Fruit fly (Drosophila melanogaster) whole organism, adult: Measurements from ENCODE around the gene CG8671.

ENCODE experiments used
- CG11617 ChIP-seq: fragments of 200-800 bp; sonication (Bioruptor generic); optimal IDR thresholded peaks from 2 replicates; lab custom pipeline; 2017; ENCODE audit warnings: mild to moderate bottlenecking, missing biosample characterization, missing genetic modification reagents, missing genetic modification characterization
- CG14711 ChIP-seq: fragments of 200-800 bp; sonication (Bioruptor generic); optimal IDR thresholded peaks from 2 replicates; lab custom pipeline; 2018; ENCODE audit warnings: missing biosample characterization, mild to moderate bottlenecking, missing genetic modification characterization, moderate library complexity
- CG1620 ChIP-seq: fragments of 200-800 bp; sonication (Bioruptor generic); optimal IDR thresholded peaks from 2 replicates; lab custom pipeline; 2016; ENCODE audit warnings: missing biosample characterization, missing genetic modification characterization
- CG33017 ChIP-seq: fragments of 200-800 bp; sonication (Bioruptor generic); optimal IDR thresholded peaks from 2 replicates; lab custom pipeline; 2018; ENCODE audit warnings: missing biosample characterization, mild to moderate bottlenecking, missing genetic modification characterization, moderate library complexity
- CG5204 ChIP-seq: fragments of 200-800 bp; sonication (Bioruptor generic); optimal IDR thresholded peaks from 2 replicates; lab custom pipeline; 2016; ENCODE audit warnings: missing biosample characterization, missing genetic modification characterization
- Crg-1 ChIP-seq: fragments of 200-800 bp; sonication (Bioruptor generic); optimal IDR thresholded peaks from 2 replicates; lab custom pipeline; 2016; ENCODE audit warnings: missing biosample characterization, missing genetic modification characterization
- Mnt ChIP-seq: fragments of 200-800 bp; sonication (Bioruptor generic); optimal IDR thresholded peaks from 2 replicates; lab custom pipeline; 2016; ENCODE audit warnings: missing biosample characterization, mild to moderate bottlenecking, missing genetic modification characterization
- cic ChIP-seq: fragments of 200-800 bp; sonication (Bioruptor generic); optimal IDR thresholded peaks from 2 replicates; lab custom pipeline; 2017; ENCODE audit warnings: missing biosample characterization, mild to moderate bottlenecking, missing genetic modification characterization, moderate library complexity
- cnc ChIP-seq, 2 experiments: fragments of >200 bp; optimal IDR thresholded peaks; 2 replicates each; lab custom pipeline; 2017
- kay ChIP-seq: fragments of 200-800 bp; sonication (Bioruptor generic); peaks from one replicate; lab custom pipeline; 2016; ENCODE audit warnings: missing biosample characterization, missing genetic modification characterization, borderline replicate concordance
- ovo ChIP-seq: fragments of 200-800 bp; sonication (Bioruptor generic); optimal IDR thresholded peaks from 2 replicates; lab custom pipeline; 2016; ENCODE audit warnings: missing biosample characterization, missing genetic modification characterization
- pad ChIP-seq: fragments of 200-800 bp; sonication (Bioruptor generic); optimal IDR thresholded peaks from 3 replicates; lab custom pipeline; 2017; ENCODE audit warnings: missing biosample characterization, missing genetic modification characterization, mild to moderate bottlenecking, moderate library complexity, missing genetic modification reagents
- tj ChIP-seq: fragments of 200-800 bp; sonication (Bioruptor generic); optimal IDR thresholded peaks from 3 replicates; lab custom pipeline; 2017; ENCODE audit warnings: missing biosample characterization, mild to moderate bottlenecking, missing genetic modification characterization, moderate library complexity

DNA sequence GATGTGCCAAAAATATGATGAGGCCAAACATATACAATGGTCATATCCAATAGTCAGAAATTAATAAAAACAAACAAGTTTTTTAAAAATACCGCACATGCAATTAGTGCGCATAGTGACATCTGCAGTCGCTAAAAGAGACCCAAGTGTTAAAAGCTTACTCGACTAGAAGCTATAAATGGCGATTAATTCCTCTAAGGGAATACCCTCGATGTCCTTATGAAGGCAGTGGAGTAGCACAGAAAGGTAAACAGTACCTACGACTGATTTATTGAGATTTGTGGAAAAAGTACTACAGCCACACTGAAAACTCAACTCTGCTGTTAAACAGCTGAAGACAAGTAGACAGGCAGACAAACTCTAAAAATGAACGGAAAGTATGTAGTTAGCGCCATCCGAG, 1.9 kb upstream of the CG8671 start:
- TF ChIP-seq CG5204: peak; percentile 7
- TF ChIP-seq tj (GFP tag; lab: Kevin White, UChicago): no peak
- TF ChIP-seq CG14711 (tag; lab: Kevin White, UChicago): peak; percentile 13
- TF ChIP-seq CG1620: no peak
- no peak for TF ChIP-seq kay (GFP tag; lab: Kevin White, UChicago)
- no peak for TF ChIP-seq pad (GFP tag; lab: Kevin White, UChicago)
- TF ChIP-seq ovo (GFP tag; lab: Kevin White, UChicago): no peak
- TF ChIP-seq Crg-1: no peak
- TF ChIP-seq cic: no peak
- TF ChIP-seq CG33017 (tag; lab: Kevin White, UChicago): no peak
- peak; percentile 16 for TF ChIP-seq CG11617
- TF ChIP-seq cnc (optimal IDR thresholded peaks at IDR 0.05; lab: Kevin White, UChicago): no peak
- TF ChIP-seq Mnt: no peak
